Fruit fly (Drosophila melanogaster): ENCODE data around the gene Naglu.
A peak's percentile ranks its signal among the peaks of the same experiment; 100 is the strongest.

The Naglu gene

DNA sequence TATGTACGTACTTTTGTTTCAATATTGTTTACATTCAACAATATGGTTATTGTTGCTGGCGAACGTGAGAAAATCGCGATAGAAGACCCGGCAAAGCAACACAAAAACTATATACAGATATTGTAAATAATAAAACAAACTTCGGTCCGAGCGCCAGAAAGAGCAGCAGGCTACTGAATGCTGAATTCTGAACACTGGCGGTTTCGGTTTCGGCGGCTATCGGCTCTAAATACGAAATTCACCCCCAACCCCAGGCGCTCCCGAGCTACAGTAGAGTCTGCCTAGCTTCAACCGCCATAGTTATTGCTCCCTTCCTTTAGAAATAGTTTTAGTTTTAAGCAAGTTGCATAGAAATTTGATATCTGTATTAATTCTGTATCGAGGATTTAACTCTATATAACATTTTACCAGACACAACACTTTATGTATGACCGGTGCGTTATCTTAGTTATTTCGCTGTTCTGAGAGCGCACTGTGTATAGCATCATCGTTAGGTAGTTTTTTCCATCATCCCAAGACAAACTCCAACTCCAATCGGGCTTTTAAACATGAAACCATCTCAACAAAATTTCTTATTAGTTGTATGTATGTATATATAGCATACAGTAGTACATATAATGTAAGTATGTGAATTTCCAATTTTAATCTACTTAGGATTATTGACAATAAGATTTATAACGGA, 49.3 kb downstream of the Naglu start, which contains the start of gene CG7627:
CG7627 (minus strand) TSS at position 197 of the 682 bp plus-strand sequence.
- TF ChIP-seq CG33017 (tag; optimal IDR thresholded peaks at IDR 0.05), result peak; percentile 39
- peak; percentile 76 for TF ChIP-seq cic (GFP tag; optimal IDR thresholded peaks at IDR 0.05)
- TF ChIP-seq bab1 (GFP tag; optimal IDR thresholded peaks at IDR 0.05), result peak; percentile 66
- peak; percentile 54 for TF ChIP-seq pad (GFP tag; optimal IDR thresholded peaks at IDR 0.05)
- TF ChIP-seq Hr96 (GFP tag; optimal IDR thresholded peaks at IDR 0.05), result peak; percentile 85
- TF ChIP-seq Mnt (GFP tag; optimal IDR thresholded peaks at IDR 0.05), result peak; percentile 82
- peak; percentile 65 for TF ChIP-seq CG5204 (GFP tag; optimal IDR thresholded peaks at IDR 0.05)
- TF ChIP-seq CG1620 (GFP tag; optimal IDR thresholded peaks at IDR 0.05), result peak; percentile 64
- TF ChIP-seq cnc (optimal IDR thresholded peaks at IDR 0.05), result no peak
- TF ChIP-seq toe (GFP tag; optimal IDR thresholded peaks at IDR 0.05), result peak; percentile 69
- peak; percentile 24 for TF ChIP-seq ovo (GFP tag; optimal IDR thresholded peaks at IDR 0.05)
- peak; percentile 73 for TF ChIP-seq CG12768 (GFP tag; optimal IDR thresholded peaks at IDR 0.05)
- TF ChIP-seq CG7045 (GFP tag; optimal IDR thresholded peaks at IDR 0.05), result peak; percentile 69
- TF ChIP-seq CG7101 (tag; optimal IDR thresholded peaks at IDR 0.05), result peak; percentile 79
- TF ChIP-seq Clk (GFP tag; optimal IDR thresholded peaks at IDR 0.05), result peak; percentile 54
- peak; percentile 81 for TF ChIP-seq CG11617 (GFP tag; optimal IDR thresholded peaks at IDR 0.05)
- no peak for TF ChIP-seq tj (GFP tag; optimal IDR thresholded peaks at IDR 0.05)
- peak; percentile 72 for TF ChIP-seq kay (GFP tag; ENCODE audit: borderline replicate concordance)
- TF ChIP-seq CG14711 (tag; optimal IDR thresholded peaks at IDR 0.05), result peak; percentile 60
- TF ChIP-seq Crg-1 (GFP tag; optimal IDR thresholded peaks at IDR 0.05), result peak; percentile 62

dm6 chr2L:8361204-8361952, 50.3 kb downstream of the Naglu start:
- no peak for TF ChIP-seq Clk (GFP tag; optimal IDR thresholded peaks at IDR 0.05)
- TF ChIP-seq CG7101 (tag; optimal IDR thresholded peaks at IDR 0.05), result peak; percentile 64
- peak; percentile 21 for TF ChIP-seq CG7045 (GFP tag; optimal IDR thresholded peaks at IDR 0.05)
- peak; percentile 3 for TF ChIP-seq Hr96 (GFP tag; optimal IDR thresholded peaks at IDR 0.05)
- peak; percentile 40 for TF ChIP-seq toe (GFP tag; optimal IDR thresholded peaks at IDR 0.05)
- peak; percentile 9 for TF ChIP-seq cic (GFP tag; optimal IDR thresholded peaks at IDR 0.05)
- peak; percentile 49 for TF ChIP-seq CG5204 (GFP tag; optimal IDR thresholded peaks at IDR 0.05)
- TF ChIP-seq Mnt (GFP tag; optimal IDR thresholded peaks at IDR 0.05), result peak; percentile 67
- TF ChIP-seq CG14711 (tag; optimal IDR thresholded peaks at IDR 0.05), result peak; percentile 9
- TF ChIP-seq bab1 (GFP tag; optimal IDR thresholded peaks at IDR 0.05), result peak; percentile 87
- peak; percentile 12 for TF ChIP-seq CG12768 (GFP tag; optimal IDR thresholded peaks at IDR 0.05)
- TF ChIP-seq CG33017 (tag; optimal IDR thresholded peaks at IDR 0.05), result peak; percentile 34
- peak; percentile 34 for TF ChIP-seq tj (GFP tag; optimal IDR thresholded peaks at IDR 0.05)
- TF ChIP-seq kay (GFP tag; ENCODE audit: borderline replicate concordance), result no peak
- TF ChIP-seq cnc (optimal IDR thresholded peaks at IDR 0.05), result no peak
- peak; percentile 75 for TF ChIP-seq pad (GFP tag; optimal IDR thresholded peaks at IDR 0.05)
- peak; percentile 54 for TF ChIP-seq Crg-1 (GFP tag; optimal IDR thresholded peaks at IDR 0.05)
- no peak for TF ChIP-seq CG1620 (GFP tag; optimal IDR thresholded peaks at IDR 0.05)
- TF ChIP-seq CG11617 (GFP tag; optimal IDR thresholded peaks at IDR 0.05), result peak; percentile 68
- peak; percentile 9 for TF ChIP-seq ovo (GFP tag; optimal IDR thresholded peaks at IDR 0.05)

Data from whole organism, adult.